Worm (Caenorhabditis elegans) whole organism, young adult: ENCODE measurements around the gene ham-2.

Experiments
- F33H1.4 ChIP-seq: fragments of 200-800 bp; sonication (Bioruptor generic); IDR thresholded peaks from 2 replicates; pipeline ENCODE4 v1.3.6; 2022; ENCODE audit warnings: missing genetic modification reagents, missing genetic modification characterization, missing compliant biosample characterization
- attf-5 ChIP-seq: fragments of 200-800 bp; sonication (Bioruptor generic); optimal IDR thresholded peaks from 2 replicates; lab custom pipeline; 2018; ENCODE audit warnings: mild to moderate bottlenecking, missing genetic modification characterization, missing compliant biosample characterization
- nfyb-1 ChIP-seq: fragments of 200-800 bp; sonication (Bioruptor generic); IDR thresholded peaks from 2 replicates; pipeline ENCODE4 v1.3.6; 2022; ENCODE audit warnings: missing genetic modification reagents, missing genetic modification characterization, missing compliant biosample characterization
- pbrm-1 ChIP-seq: fragments of 200-800 bp; sonication (Bioruptor generic); IDR thresholded peaks from 2 replicates; pipeline ENCODE4 v1.3.6; 2022; ENCODE audit warnings: missing genetic modification reagents, missing genetic modification characterization, missing compliant biosample characterization
- ztf-28 ChIP-seq: fragments of 200-800 bp; sonication (Bioruptor generic); IDR thresholded peaks from 2 replicates; pipeline ENCODE4 v1.3.6; 2022; ENCODE audit warnings: missing genetic modification reagents, missing genetic modification characterization, missing compliant biosample characterization

DNA sequence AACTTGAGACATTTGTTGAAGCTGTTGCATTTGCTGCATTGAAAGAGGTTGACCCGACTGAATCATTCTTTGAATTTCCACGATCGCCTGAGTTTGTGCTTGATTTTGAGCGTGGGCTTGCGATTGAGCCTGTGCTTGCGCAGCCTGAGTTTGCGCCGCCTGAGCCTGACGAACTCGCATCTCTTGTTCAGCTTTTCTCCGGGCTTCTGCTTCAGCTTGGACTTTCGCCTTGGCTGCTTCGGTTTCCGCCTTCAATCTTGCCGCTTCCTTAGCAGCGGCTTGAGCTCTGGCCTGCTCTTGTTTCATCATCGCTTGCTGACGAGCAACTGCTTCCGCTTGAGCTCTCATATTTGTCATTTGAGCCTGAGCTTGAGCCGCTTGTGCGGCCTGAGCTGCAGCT lies 42.9 kb downstream of the ham-2 start:
- TF ChIP-seq pbrm-1 (no peak), nfyb-1 (GFP tag; lab: Robert Waterston, UW) (no peak), ztf-28 (GFP tag; lab: Robert Waterston, UW) (no peak), attf-5 (GFP tag; lab: Kevin White, UChicago) (no peak), F33H1.4 (GFP tag; lab: Robert Waterston, UW) (no peak)
